Fruit fly (Drosophila melanogaster) whole organism, embryonic: Measurements from ENCODE around the gene CG7607.

Experiments used
- Atf3 ChIP-seq: fragments of 200-800 bp; sonication (Bioruptor generic); optimal IDR thresholded peaks from 3 replicates; lab custom pipeline; 2016; ENCODE audit warnings: missing biosample characterization, missing genetic modification characterization
- CG10321 ChIP-seq: fragments of 200-800 bp; sonication (Bioruptor generic); IDR thresholded peaks from 2 replicates; pipeline ENCODE4 v1.3.6; 2022; ENCODE audit warnings: missing biosample characterization, missing genetic modification characterization
- CG10654 ChIP-seq: fragments of 200-800 bp; sonication (Bioruptor generic); optimal IDR thresholded peaks from 2 replicates; lab custom pipeline; 2016; ENCODE audit warnings: missing biosample characterization, missing genetic modification characterization
- CG11456 ChIP-seq: fragments of 200-800 bp; sonication (Bioruptor generic); IDR thresholded peaks from 3 replicates; pipeline ENCODE4 v1.3.6; 2022; ENCODE audit warnings: missing biosample characterization, missing genetic modification characterization
- CG11504 ChIP-seq: fragments of 200-800 bp; sonication (Bioruptor generic); optimal IDR thresholded peaks from 3 replicates; lab custom pipeline; 2019; ENCODE audit warnings: missing biosample characterization, mild to moderate bottlenecking, missing genetic modification characterization, moderate library complexity
- CG11696 ChIP-seq: fragments of 200-800 bp; sonication (Bioruptor generic); IDR thresholded peaks from 2 replicates; pipeline ENCODE4 v1.3.6; 2022; ENCODE audit warnings: missing biosample characterization, missing genetic modification characterization
- CG13424 ChIP-seq: fragments of 200-800 bp; sonication (Bioruptor generic); optimal IDR thresholded peaks from 2 replicates; lab custom pipeline; 2019; ENCODE audit warnings: missing biosample characterization, mild to moderate bottlenecking, missing genetic modification characterization, moderate library complexity
- CG1529 ChIP-seq: fragments of 200-800 bp; sonication (Bioruptor generic); optimal IDR thresholded peaks from 3 replicates; lab custom pipeline; 2018; ENCODE audit warnings: missing biosample characterization, missing genetic modification characterization
- CG1602 ChIP-seq: fragments of 200-800 bp; sonication (Bioruptor generic); optimal IDR thresholded peaks from 3 replicates; lab custom pipeline; 2016; ENCODE audit warnings: missing biosample characterization, missing genetic modification characterization
- CG18476 ChIP-seq: fragments of 200-800 bp; sonication (Bioruptor generic); optimal IDR thresholded peaks from 2 replicates; lab custom pipeline; 2016; ENCODE audit warnings: missing biosample characterization, mild to moderate bottlenecking, missing genetic modification characterization
- CG18619 ChIP-seq: fragments of 200-800 bp; sonication (Bioruptor generic); optimal IDR thresholded peaks from 3 replicates; lab custom pipeline; 2017; ENCODE audit warnings: missing biosample characterization, mild to moderate bottlenecking, missing genetic modification characterization
- CG31441 ChIP-seq: fragments of 200-800 bp; sonication (Bioruptor generic); IDR thresholded peaks from 2 replicates; pipeline ENCODE4 v1.3.6; 2022; ENCODE audit warnings: missing biosample characterization, missing genetic modification characterization
- CG32772 ChIP-seq: fragments of 200-800 bp; sonication (Bioruptor generic); IDR thresholded peaks from 2 replicates; pipeline ENCODE4 v1.3.6; 2022; ENCODE audit warnings: missing biosample characterization, missing genetic modification characterization
- CG34224 ChIP-seq: fragments of 200-800 bp; sonication (Bioruptor generic); IDR thresholded peaks from 3 replicates; pipeline ENCODE4 v1.3.6; 2022; ENCODE audit warnings: missing biosample characterization, missing genetic modification characterization; ENCODE audit not compliant: partially characterized antibody
- CG4328 ChIP-seq: fragments of 200-800 bp; sonication (Bioruptor generic); optimal IDR thresholded peaks from 3 replicates; lab custom pipeline; 2017; ENCODE audit warnings: missing biosample characterization, missing genetic modification reagents, missing genetic modification characterization
- CG4730 ChIP-seq: fragments of 200-800 bp; sonication (Bioruptor generic); IDR thresholded peaks from 2 replicates; pipeline ENCODE4 v1.3.6; 2022; ENCODE audit warnings: missing biosample characterization, missing genetic modification characterization
- CG5953 ChIP-seq: fragments of 200-800 bp; sonication (Bioruptor generic); IDR thresholded peaks from 2 replicates; pipeline ENCODE4 v1.3.6; 2022; ENCODE audit warnings: missing biosample characterization, missing genetic modification characterization
- CG6175 ChIP-seq: fragments of 200-800 bp; sonication (Bioruptor generic); IDR thresholded peaks from 3 replicates; pipeline ENCODE4 v1.3.6; 2022; ENCODE audit warnings: missing biosample characterization, missing genetic modification characterization
- CG6254 ChIP-seq: fragments of 200-800 bp; sonication (Bioruptor generic); optimal IDR thresholded peaks from 3 replicates; lab custom pipeline; 2017; ENCODE audit warnings: mild to moderate bottlenecking, missing biosample characterization, missing genetic modification reagents, missing genetic modification characterization
- CG8478 ChIP-seq: fragments of >200 bp; optimal IDR thresholded peaks from 2 replicates; lab custom pipeline; 2018
- CkIIα-i1 ChIP-seq: fragments of 200-800 bp; sonication (Bioruptor generic); IDR thresholded peaks from 2 replicates; pipeline ENCODE4 v1.3.6; 2022; ENCODE audit warnings: missing biosample characterization, missing genetic modification characterization
- Dip3 ChIP-seq: fragments of 200-800 bp; sonication (Bioruptor generic); optimal IDR thresholded peaks from 3 replicates; lab custom pipeline; 2016; ENCODE audit warnings: missing biosample characterization, missing genetic modification characterization
- H15 ChIP-seq: fragments of 200-800 bp; sonication (Bioruptor generic); IDR thresholded peaks from 3 replicates; pipeline ENCODE4 v1.3.6; 2022; ENCODE audit warnings: missing biosample characterization, missing genetic modification characterization
- Hr39 ChIP-seq: fragments of >200 bp; optimal IDR thresholded peaks from 2 replicates; lab custom pipeline; 2017
- NC2β ChIP-seq: fragments of 200-800 bp; sonication (Bioruptor generic); optimal IDR thresholded peaks from 2 replicates; lab custom pipeline; 2016; ENCODE audit warnings: missing biosample characterization, missing genetic modification characterization
- ap ChIP-seq: fragments of 200-800 bp; sonication (Bioruptor generic); IDR thresholded peaks from 2 replicates; pipeline ENCODE4 v1.3.6; 2022; ENCODE audit warnings: missing biosample characterization, missing genetic modification characterization
- bigmax ChIP-seq: fragments of 200-800 bp; sonication (Bioruptor generic); optimal IDR thresholded peaks from 2 replicates; lab custom pipeline; 2018; ENCODE audit warnings: missing biosample characterization, mild to moderate bottlenecking, missing genetic modification characterization
- chif ChIP-seq, 2 experiments: fragments of 200-800 bp; sonication (Bioruptor generic); optimal IDR thresholded peaks; 3 replicates each; lab custom pipeline; 2016; ENCODE audit warnings: missing biosample characterization in 2 of 2, missing genetic modification characterization in 2 of 2
- croc ChIP-seq: fragments of 200-800 bp; sonication (Bioruptor generic); conservative IDR thresholded peaks from 3 replicates; pipeline ENCODE4 v1.3.6; 2022; ENCODE audit warnings: missing biosample characterization, missing genetic modification characterization
- cwo ChIP-seq: fragments of 200-800 bp; sonication (Bioruptor generic); optimal IDR thresholded peaks from 3 replicates; lab custom pipeline; 2017; ENCODE audit warnings: missing biosample characterization, missing genetic modification characterization, mild to moderate bottlenecking, moderate library complexity, missing genetic modification reagents
- eve ChIP-seq, 2 experiments: fragments of >200 bp; optimal IDR thresholded peaks; 2 replicates each; lab custom pipeline; 2017; ENCODE audit warnings: missing biosample characterization in 2 of 2, missing genetic modification characterization in 2 of 2
- gsb-n ChIP-seq: fragments of 200-800 bp; sonication (Bioruptor generic); optimal IDR thresholded peaks from 3 replicates; lab custom pipeline; 2018; ENCODE audit warnings: missing biosample characterization, mild to moderate bottlenecking, missing genetic modification characterization
- her ChIP-seq: fragments of 200-800 bp; sonication (Bioruptor generic); optimal IDR thresholded peaks from 2 replicates; lab custom pipeline; 2016; ENCODE audit warnings: missing biosample characterization, missing genetic modification characterization
- hkb ChIP-seq, 2 experiments: fragments of 200-800 bp in 1 of 2; fragments of >200 bp in 1 of 2; sonication (Bioruptor generic) in 1 of 2; IDR thresholded peaks in 1 of 2; optimal IDR thresholded peaks in 1 of 2; 2 replicates each; pipeline versions ENCODE4 v1.3.6 to Lab custom; 2017 to 2022; ENCODE audit warnings: missing biosample characterization in 1 of 2, missing genetic modification characterization in 1 of 2
- kni ChIP-seq: fragments of 200-800 bp; sonication (Bioruptor generic); optimal IDR thresholded peaks from 3 replicates; lab custom pipeline; 2017; ENCODE audit warnings: mild to moderate bottlenecking, missing biosample characterization, missing genetic modification reagents, missing genetic modification characterization
- lab ChIP-seq: fragments of 200-800 bp; sonication (Bioruptor generic); optimal IDR thresholded peaks from 3 replicates; lab custom pipeline; 2017; ENCODE audit warnings: missing biosample characterization, missing genetic modification characterization, mild to moderate bottlenecking, moderate library complexity, missing genetic modification reagents
- lov ChIP-seq, 2 experiments: fragments of 200-800 bp in 1 of 2; fragments of >200 bp in 1 of 2; sonication (Bioruptor generic) in 1 of 2; IDR thresholded peaks in 1 of 2; optimal IDR thresholded peaks in 1 of 2; 2 replicates in 1 of 2; 3 replicates in 1 of 2; pipeline versions ENCODE4 v1.3.6 to Lab custom; 2017 to 2022; ENCODE audit warnings: missing biosample characterization in 1 of 2, missing genetic modification characterization in 1 of 2
- pros ChIP-seq: fragments of 200-800 bp; sonication (Bioruptor generic); optimal IDR thresholded peaks from 3 replicates; lab custom pipeline; 2019; ENCODE audit warnings: missing biosample characterization, mild to moderate bottlenecking, missing genetic modification characterization, moderate library complexity
- pzg ChIP-seq: fragments of 200-800 bp; sonication (Bioruptor generic); optimal IDR thresholded peaks from 3 replicates; lab custom pipeline; 2018; ENCODE audit warnings: missing biosample characterization, mild to moderate bottlenecking, missing genetic modification characterization, moderate library complexity
- salm ChIP-seq: fragments of 200-800 bp; sonication (Bioruptor generic); optimal IDR thresholded peaks from 2 replicates; lab custom pipeline; 2018; ENCODE audit warnings: missing biosample characterization, mild to moderate bottlenecking, missing genetic modification characterization
- sc ChIP-seq, 3 experiments: fragments of >200 bp in 2 of 3; fragments of 200-800 bp in 1 of 3; sonication (Bioruptor generic) in 1 of 3; optimal IDR thresholded peaks; 2 replicates in 2 of 3; 3 replicates in 1 of 3; lab custom pipeline; 2017; ENCODE audit warnings: mild to moderate bottlenecking in 1 of 3, missing biosample characterization in 1 of 3, missing genetic modification characterization in 1 of 3, missing genetic modification reagents in 1 of 3
- scrt ChIP-seq: fragments of 200-800 bp; sonication (Bioruptor generic); optimal IDR thresholded peaks from 2 replicates; lab custom pipeline; 2018; ENCODE audit warnings: missing biosample characterization, mild to moderate bottlenecking, missing genetic modification characterization, moderate library complexity
- sens ChIP-seq: fragments of 200-800 bp; sonication (Bioruptor generic); peaks from one replicate; lab custom pipeline; 2016; ENCODE audit warnings: missing biosample characterization, missing genetic modification characterization
- sens-2 ChIP-seq: fragments of 200-800 bp; sonication (Bioruptor generic); IDR thresholded peaks from 2 replicates; pipeline ENCODE4 v1.3.6; 2022; ENCODE audit warnings: missing biosample characterization, missing genetic modification characterization
- sim ChIP-seq: fragments of 200-800 bp; sonication (Bioruptor generic); IDR thresholded peaks from 2 replicates; pipeline ENCODE4 v1.3.6; 2022; ENCODE audit warnings: missing biosample characterization, missing genetic modification characterization
- ssp ChIP-seq: fragments of 200-800 bp; sonication (Bioruptor generic); IDR thresholded peaks from 2 replicates; pipeline ENCODE4 v1.3.6; 2022; ENCODE audit warnings: missing biosample characterization, missing genetic modification characterization
- trh ChIP-seq: fragments of 200-800 bp; sonication (Bioruptor generic); optimal IDR thresholded peaks from 2 replicates; lab custom pipeline; 2016; ENCODE audit warnings: missing biosample characterization, missing genetic modification characterization
- zf30C ChIP-seq: fragments of 200-800 bp; sonication (Bioruptor generic); optimal IDR thresholded peaks from 3 replicates; lab custom pipeline; 2018; ENCODE audit warnings: missing biosample characterization, mild to moderate bottlenecking, missing genetic modification characterization

The CG7607 gene

DNA sequence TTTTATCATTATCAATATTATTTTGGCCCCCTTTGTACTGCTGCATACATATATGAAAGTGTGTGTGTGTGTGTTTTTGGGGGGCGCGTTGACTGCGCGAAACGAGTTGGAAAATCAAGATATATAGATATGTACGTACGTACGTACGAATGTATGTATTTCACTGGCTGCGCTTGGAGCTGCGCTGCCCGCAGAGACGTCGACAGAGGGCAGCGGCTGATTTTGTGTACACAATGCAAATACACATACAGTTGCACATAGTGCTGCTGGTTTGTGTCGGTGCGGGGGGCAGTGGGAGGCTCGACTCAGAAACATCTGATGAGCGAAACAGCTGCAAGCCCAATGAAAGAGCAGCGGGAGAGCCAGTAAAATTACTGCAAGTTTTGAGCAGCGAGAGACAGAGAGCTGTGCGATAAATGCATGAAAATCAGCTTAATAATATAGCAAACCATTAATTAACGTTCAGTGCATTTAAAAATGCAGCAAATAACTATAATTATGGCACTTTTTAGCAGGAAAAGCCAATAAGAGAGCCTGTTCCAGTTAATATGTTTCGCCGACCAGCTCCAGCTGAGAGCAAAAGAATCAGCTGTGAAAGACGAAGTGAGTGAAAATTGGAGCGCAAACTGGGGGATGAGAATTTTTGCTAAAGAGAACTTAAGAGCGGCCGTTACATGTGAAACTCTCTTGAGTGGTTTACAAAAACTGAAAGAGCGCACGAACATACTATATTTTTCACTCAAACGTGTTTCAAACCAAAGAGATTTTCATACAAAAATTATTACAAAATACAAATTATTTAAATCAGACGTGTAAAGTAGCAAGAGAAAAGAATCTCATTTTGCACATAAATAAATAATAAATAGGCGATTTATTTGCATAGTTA lies 48.2 kb downstream of the CG7607 start (continued):
- TF ChIP-seq CG10321 (GFP tag; lab: Robert Waterston, UW) (no peak; the same call in 1 of the 2 replicates), CG10654 (GFP tag; lab: Kevin White, UChicago) (no peak), sens (GFP tag; lab: Kevin White, UChicago) (peak; percentile 80), ap (GFP tag; lab: Robert Waterston, UW) (no peak), CG5953 (GFP tag; lab: Robert Waterston, UW) (no peak), CG1529 (peak; percentile 13), pros (GFP tag; lab: Kevin White, UChicago) (peak; percentile 54), CG18476 (no peak), her (GFP tag; lab: Kevin White, UChicago) (peak; percentile 4), CG13424 (tag; lab: Kevin White, UChicago) (no peak), NC2β (GFP tag; lab: Kevin White, UChicago) (peak; percentile 13), CG6254 (GFP tag; lab: Kevin White, UChicago) (no peak), ssp (GFP tag; lab: Robert Waterston, UW) (no peak), chif (GFP tag; optimal IDR thresholded peaks at IDR 0.05; lab: Kevin White, UChicago) (no peak), gsb-n (tag; lab: Kevin White, UChicago) (peak; percentile 25), eve (GFP tag; optimal IDR thresholded peaks at IDR 0.05; lab: Kevin White, UChicago) (peak in 1 of 2 experiments; percentile 74), sc (optimal IDR thresholded peaks at IDR 0.05; lab: Kevin White, UChicago) (no peak), sc (GFP tag; optimal IDR thresholded peaks at IDR 0.05; lab: Kevin White, UChicago) (no peak), CG11696 (GFP tag; lab: Robert Waterston, UW) (peak; percentile 70), lov (optimal IDR thresholded peaks at IDR 0.05; lab: Kevin White, UChicago) (no peak), lov (GFP tag; IDR thresholded peaks at IDR 0.05; lab: Robert Waterston, UW) (no peak), lab (GFP tag; lab: Kevin White, UChicago) (peak; percentile 53), cwo (GFP tag; lab: Kevin White, UChicago) (no peak), CG11504 (tag; lab: Kevin White, UChicago) (no peak), Atf3 (GFP tag; lab: Kevin White, UChicago) (no peak), CG18619 (GFP tag; lab: Kevin White, UChicago) (no peak), sim (GFP tag; lab: Robert Waterston, UW) (peak; percentile 27; the same call in 1 of the 2 replicates), Dip3 (GFP tag; lab: Kevin White, UChicago) (no peak), CG31441 (no peak), CG4730 (GFP tag; lab: Robert Waterston, UW) (no peak), zf30C (GFP tag; lab: Kevin White, UChicago) (peak; percentile 15), kni (peak; percentile 81), salm (tag; lab: Kevin White, UChicago) (no peak), CkIIα-i1 (no peak), CG1602 (GFP tag; lab: Kevin White, UChicago) (no peak), hkb (optimal IDR thresholded peaks at IDR 0.05; lab: Kevin White, UChicago) (no peak), hkb (GFP tag; IDR thresholded peaks at IDR 0.05; lab: Robert Waterston, UW) (0 out of 2 replicates have a peak, but pooled peaks have one; percentile 54), trh (GFP tag; lab: Kevin White, UChicago) (no peak), CG34224 (GFP tag; lab: Robert Waterston, UW) (peak; percentile 65), pzg (no peak), CG32772 (GFP tag; lab: Robert Waterston, UW) (no peak), sens-2 (GFP tag; lab: Robert Waterston, UW) (no peak), CG11456 (GFP tag; lab: Robert Waterston, UW) (no peak), CG8478 (lab: Kevin White, UChicago) (no peak), CG6175 (GFP tag; lab: Robert Waterston, UW) (peak; percentile 12; the same call in 1 of the 3 replicates), croc (GFP tag; lab: Robert Waterston, UW) (no peak), CG4328 (GFP tag; lab: Kevin White, UChicago) (no peak), bigmax (GFP tag; lab: Kevin White, UChicago) (no peak), H15 (GFP tag; lab: Robert Waterston, UW) (no peak), scrt (GFP tag; lab: Kevin White, UChicago) (peak; percentile 8), Hr39 (lab: Kevin White, UChicago) (no peak)
